Worm (Caenorhabditis elegans) whole organism, late embryonic: ENCODE measurements around the gene F09C12.8.
"Not testable (repeated sequence)": the region's sequence is repeated elsewhere in the genome, so short reads cannot be mapped to it uniquely, and the experiment has no call there.

Experiments
- C08G9.2 ChIP-seq: sonication (generic microtip); optimal IDR thresholded peaks from 2 replicates; lab custom pipeline; 2016; ENCODE audit warnings: mild to moderate bottlenecking, missing genetic modification characterization, moderate library complexity, missing compliant biosample characterization
- C38D4.7 ChIP-seq: fragments of 200-800 bp; sonication (Bioruptor generic); optimal IDR thresholded peaks from 2 replicates; lab custom pipeline; 2018; ENCODE audit warnings: mild to moderate bottlenecking, missing genetic modification characterization, moderate library complexity, missing compliant biosample characterization
- F13H6.1 ChIP-seq: sonication (generic microtip); optimal IDR thresholded peaks from 2 replicates; lab custom pipeline; 2016; ENCODE audit warnings: missing genetic modification characterization, missing compliant biosample characterization
- Y22D7AL.16 ChIP-seq: sonication (generic microtip); optimal IDR thresholded peaks from 2 replicates; lab custom pipeline; 2016; ENCODE audit warnings: missing genetic modification characterization, missing compliant biosample characterization
- ama-1 ChIP-seq: fragments of 150-350 bp; optimal IDR thresholded peaks from 2 replicates; lab custom pipeline; 2014
- ceh-22 ChIP-seq: sonication (generic microtip); optimal IDR thresholded peaks from 2 replicates; lab custom pipeline; 2017; ENCODE audit warnings: missing biosample characterization, missing genetic modification characterization
- ceh-30 ChIP-seq: fragments of 150-350 bp; optimal IDR thresholded peaks from 2 replicates; lab custom pipeline; 2014; ENCODE audit warnings: missing biosample characterization, missing genetic modification characterization
- ceh-34 ChIP-seq: sonication (generic microtip); optimal IDR thresholded peaks from 2 replicates; lab custom pipeline; 2016; ENCODE audit warnings: mild to moderate bottlenecking, missing genetic modification characterization, missing compliant biosample characterization
- ceh-48 ChIP-seq: sonication (generic microtip); optimal IDR thresholded peaks from 2 replicates; lab custom pipeline; 2016; ENCODE audit warnings: missing genetic modification characterization, inconsistent platforms, missing compliant biosample characterization
- che-1 ChIP-seq: sonication (generic microtip); optimal IDR thresholded peaks from 2 replicates; lab custom pipeline; 2016; ENCODE audit warnings: mild to moderate bottlenecking, missing genetic modification characterization, missing compliant biosample characterization
- ets-4 ChIP-seq: sonication (generic microtip); optimal IDR thresholded peaks from 2 replicates; lab custom pipeline; 2016; ENCODE audit warnings: missing genetic modification characterization, missing compliant biosample characterization
- eyg-1 ChIP-seq: sonication (generic microtip); optimal IDR thresholded peaks from 2 replicates; lab custom pipeline; 2016; ENCODE audit warnings: missing genotype, missing genetic modification characterization, missing compliant biosample characterization
- fkh-6 ChIP-seq: sonication (generic microtip); optimal IDR thresholded peaks from 2 replicates; lab custom pipeline; 2016; ENCODE audit warnings: missing genetic modification characterization, missing compliant biosample characterization
- gmeb-2 ChIP-seq: sonication (generic microtip); optimal IDR thresholded peaks from 2 replicates; lab custom pipeline; 2016; ENCODE audit warnings: missing genetic modification characterization, inconsistent platforms, missing compliant biosample characterization
- hlh-30 ChIP-seq: sonication (generic microtip); optimal IDR thresholded peaks from 2 replicates; lab custom pipeline; 2017; ENCODE audit warnings: antibody characterized with exemption, missing genetic modification characterization, missing compliant biosample characterization; ENCODE audit not compliant: insufficient read depth
- hlh-8 ChIP-seq: sonication (generic microtip); optimal IDR thresholded peaks from 2 replicates; lab custom pipeline; 2016; ENCODE audit warnings: missing genotype, missing genetic modification characterization, missing compliant biosample characterization
- lim-6 ChIP-seq: sonication (generic microtip); optimal IDR thresholded peaks from 2 replicates; lab custom pipeline; 2016; ENCODE audit warnings: missing genetic modification characterization, missing compliant biosample characterization
- nfya-1 ChIP-seq: sonication (generic microtip); optimal IDR thresholded peaks from 2 replicates; lab custom pipeline; 2017; ENCODE audit warnings: missing genetic modification characterization, mild to moderate bottlenecking, missing compliant biosample characterization, antibody characterized with exemption, moderate library complexity
- odd-2 ChIP-seq: sonication (generic microtip); optimal IDR thresholded peaks from 2 replicates; lab custom pipeline; 2017; ENCODE audit warnings: antibody characterized with exemption, mild to moderate bottlenecking, missing genetic modification characterization, missing compliant biosample characterization
- pag-3 ChIP-seq: sonication (generic microtip); optimal IDR thresholded peaks from 2 replicates; lab custom pipeline; 2016; ENCODE audit warnings: missing compliant biosample characterization, missing genetic modification characterization, borderline replicate concordance
- pat-9 ChIP-seq: fragments of 200-800 bp; sonication (Bioruptor generic); optimal IDR thresholded peaks from 2 replicates; lab custom pipeline; 2018; ENCODE audit warnings: mild to moderate bottlenecking, missing genetic modification characterization, moderate library complexity, missing compliant biosample characterization
- pha-4 ChIP-seq: fragments of 150-350 bp; optimal IDR thresholded peaks from 2 replicates; lab custom pipeline; 2018; ENCODE audit warnings: missing biosample characterization, missing genetic modification reagents, missing genetic modification characterization
- sdc-2 ChIP-seq: sonication (generic microtip); optimal IDR thresholded peaks from 2 replicates; lab custom pipeline; 2016; ENCODE audit warnings: missing genotype, missing genetic modification characterization, missing compliant biosample characterization
- sox-2 ChIP-seq: fragments of 200-800 bp; sonication (Bioruptor generic); IDR thresholded peaks from 2 replicates; pipeline ENCODE4 v1.3.6; 2022; ENCODE audit warnings: missing genetic modification reagents, missing genetic modification characterization, missing compliant biosample characterization
- syd-9 ChIP-seq: sonication (generic microtip); optimal IDR thresholded peaks from 2 replicates; lab custom pipeline; 2016; ENCODE audit warnings: mild to moderate bottlenecking, missing genetic modification characterization, moderate library complexity, missing compliant biosample characterization
- tbx-7 ChIP-seq: sonication (generic microtip); optimal IDR thresholded peaks from 2 replicates; lab custom pipeline; 2016; ENCODE audit warnings: missing genotype, missing genetic modification characterization, missing compliant biosample characterization
- ttx-3 ChIP-seq: sonication (generic microtip); optimal IDR thresholded peaks from 2 replicates; lab custom pipeline; 2016; ENCODE audit warnings: missing genetic modification reagents, missing genetic modification characterization, missing compliant biosample characterization
- unc-3 ChIP-seq, 2 experiments: fragments of 200-800 bp in 1 of 2; sonication (Bioruptor generic) in 1 of 2; sonication (generic microtip) in 1 of 2; conservative IDR thresholded peaks in 1 of 2; optimal IDR thresholded peaks in 1 of 2; 2 replicates each; pipeline versions ENCODE4 v1.3.6 to Lab custom; 2016 to 2022; ENCODE audit warnings: missing compliant biosample characterization in 2 of 2, missing genetic modification characterization in 2 of 2, missing genetic modification reagents in 1 of 2
- unc-55 ChIP-seq: sonication (generic microtip); optimal IDR thresholded peaks from 2 replicates; lab custom pipeline; 2017; ENCODE audit warnings: missing biosample characterization, missing genetic modification reagents, missing genetic modification characterization
- unc-86 ChIP-seq: sonication (generic microtip); optimal IDR thresholded peaks from 2 replicates; lab custom pipeline; 2016; ENCODE audit warnings: missing genetic modification characterization, missing compliant biosample characterization
- zip-5 ChIP-seq: sonication (generic microtip); optimal IDR thresholded peaks from 2 replicates; lab custom pipeline; 2016; ENCODE audit warnings: missing genetic modification characterization, missing compliant biosample characterization

Gene F09C12.8

DNA sequence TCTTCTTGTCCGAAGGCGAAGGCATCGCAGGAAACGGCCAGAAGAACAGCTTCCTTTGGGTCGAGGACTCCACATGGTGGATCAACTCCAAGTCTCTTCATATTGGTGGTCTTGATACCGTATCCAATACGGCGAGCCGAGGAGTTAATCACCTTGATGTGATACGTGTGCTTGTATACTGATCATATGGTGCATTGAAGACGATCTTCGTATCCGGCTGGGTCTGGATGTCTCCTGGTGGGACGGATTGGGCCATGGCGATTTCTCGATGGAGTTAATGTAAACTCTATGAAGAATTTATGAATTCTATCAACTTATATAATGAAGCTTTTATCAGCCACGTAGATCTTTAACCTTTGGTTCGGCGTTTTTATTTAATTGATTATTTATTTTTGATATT, 3.1 kb downstream of the F09C12.8 start, which contains the start of gene msp-74:
TSS of gene msp-74 (minus strand) at position 101 of the 400 bp plus-strand sequence.
- not testable (repeated sequence) for TF ChIP-seq zip-5 (tag; lab: Kevin White, UChicago); ttx-3 (tag; lab: Kevin White, UChicago); syd-9

DNA sequence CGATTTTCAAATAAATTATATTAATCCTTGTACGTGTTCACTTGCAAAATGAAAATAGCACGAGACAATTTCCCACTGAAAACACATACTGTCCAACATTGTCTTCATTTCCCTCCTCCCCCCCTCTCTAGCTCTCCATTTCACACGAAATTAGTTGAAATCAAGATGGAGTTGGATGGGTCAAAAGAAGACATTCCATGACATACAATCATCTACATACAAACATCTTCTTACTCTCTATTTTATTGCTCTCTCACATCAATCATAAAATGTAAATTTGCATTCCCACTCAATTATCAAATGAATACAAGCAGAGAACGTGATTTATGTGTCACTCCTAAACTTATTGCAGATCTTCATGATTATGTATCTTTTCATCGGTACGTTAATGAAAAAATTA, 3.6 kb downstream of the F09C12.8 start, which contains the start of gene srsy-1:
TSS of gene srsy-1 (plus strand) at position 301 of the 400 bp plus-strand sequence.
- TF ChIP-seq tbx-7 = no peak
- TF ChIP-seq eyg-1 (tag; lab: Kevin White, UChicago) = no peak
- no peak for TF ChIP-seq ama-1 (lab: Kevin White, UChicago)
- no peak for TF ChIP-seq unc-55
- no peak for TF ChIP-seq ttx-3 (tag; lab: Kevin White, UChicago)
- no peak for TF ChIP-seq unc-3 (GFP tag; conservative IDR thresholded peaks at IDR 0.05; lab: Robert Waterston, UW)
- no peak for TF ChIP-seq unc-3 (tag; optimal IDR thresholded peaks at IDR 0.05; lab: Kevin White, UChicago)
- TF ChIP-seq che-1 (tag; lab: Kevin White, UChicago) = no peak
- TF ChIP-seq sdc-2 = no peak
- TF ChIP-seq F13H6.1 (tag; lab: Kevin White, UChicago) = no peak

ce11 chrII:5120612-5121011, 8.4 kb downstream of the F09C12.8 start:
- TF ChIP-seq ama-1 (lab: Kevin White, UChicago) (no peak), unc-55 (peak; percentile 81)
- TF ChIP-seq, all 69 proteins: peak for 1

- no peak for TF ChIP-seq unc-86 (tag; lab: Kevin White, UChicago)
- TF ChIP-seq fkh-6 (tag; lab: Kevin White, UChicago) = no peak
- TF ChIP-seq ceh-48 (tag; lab: Kevin White, UChicago) = no peak
- TF ChIP-seq pha-4 = no peak
- TF ChIP-seq sox-2 (GFP tag; lab: Robert Waterston, UW) = no peak
Measured at ce11 chrII:5130081-5130480, 17.9 kb downstream of the F09C12.8 start, which contains the start of gene lgc-56. lgc-56 (plus strand) TSS chrII:5130381.

ce11 chrII:5131800-5132199, 19.6 kb downstream of the F09C12.8 start:
- TF ChIP-seq gmeb-2 (tag; lab: Kevin White, UChicago) (no peak), lim-6 (tag; lab: Kevin White, UChicago) (no peak), pag-3 (no peak), C38D4.7 (GFP tag; lab: Kevin White, UChicago) (no peak), syd-9 (no peak), ama-1 (lab: Kevin White, UChicago) (no peak), sox-2 (GFP tag; lab: Robert Waterston, UW) (no peak), C08G9.2 (tag; lab: Kevin White, UChicago) (no peak), pat-9 (tag; lab: Kevin White, UChicago) (no peak), ets-4 (tag; lab: Kevin White, UChicago) (no peak), Y22D7AL.16 (tag; lab: Kevin White, UChicago) (no peak), ceh-22 (tag; lab: Kevin White, UChicago) (no peak), hlh-8 (tag; lab: Kevin White, UChicago) (no peak), hlh-30 (tag; lab: Kevin White, UChicago) (no peak), che-1 (tag; lab: Kevin White, UChicago) (no peak), nfya-1 (tag; lab: Kevin White, UChicago) (no peak), pha-4 (no peak), unc-3 (GFP tag; conservative IDR thresholded peaks at IDR 0.05; lab: Robert Waterston, UW) (no peak), unc-3 (tag; optimal IDR thresholded peaks at IDR 0.05; lab: Kevin White, UChicago) (no peak), ceh-34 (no peak)

- TF ChIP-seq zip-5 (tag; lab: Kevin White, UChicago) = no peak
- no peak for TF ChIP-seq odd-2 (tag; lab: Kevin White, UChicago)
- no peak for TF ChIP-seq pag-3
- TF ChIP-seq ceh-30 (tag; lab: Kevin White, UChicago) = no peak
- no peak for TF ChIP-seq ceh-22 (tag; lab: Kevin White, UChicago)
Measured at ce11 chrII:5136296-5136767, 24.1 kb downstream of the F09C12.8 start, which contains the start of gene F58A6.2. F58A6.2 (plus strand) TSS chrII:5136717.
